Worm (Caenorhabditis elegans) whole organism, L4 larva: ENCODE data around the gene srh-255.

ENCODE experiments used
- F10B5.3 ChIP-seq: sonication (generic microtip); optimal IDR thresholded peaks from 2 replicates; lab custom pipeline; 2016; ENCODE audit warnings: mild to moderate bottlenecking, missing genetic modification characterization, missing compliant biosample characterization
- F37D6.2 ChIP-seq: sonication (generic microtip); optimal IDR thresholded peaks from 2 replicates; lab custom pipeline; 2016; ENCODE audit warnings: mild to moderate bottlenecking, missing genetic modification characterization, missing compliant biosample characterization
- T20F7.1 ChIP-seq: fragments of 200-800 bp; sonication (Bioruptor generic); optimal IDR thresholded peaks from 2 replicates; lab custom pipeline; 2018; ENCODE audit warnings: mild to moderate bottlenecking, missing genetic modification characterization, missing compliant biosample characterization
- T26A8.4 ChIP-seq: fragments of 200-800 bp; sonication (Bioruptor generic); IDR thresholded peaks from 2 replicates; pipeline ENCODE4 v1.3.6; 2022; ENCODE audit warnings: missing genetic modification characterization, missing compliant biosample characterization
- Y105C5A.15 ChIP-seq: fragments of 200-800 bp; sonication (Bioruptor generic); IDR thresholded peaks from 2 replicates; pipeline ENCODE4 v1.3.6; 2022; ENCODE audit warnings: missing genetic modification characterization, missing compliant biosample characterization
- ZK546.5 ChIP-seq, 2 experiments: sonication (generic microtip); optimal IDR thresholded peaks; 2 replicates each; lab custom pipeline; 2017; ENCODE audit warnings: missing biosample characterization in 2 of 2, missing genetic modification characterization in 2 of 2
- ceh-20 ChIP-seq: fragments of 200-800 bp; sonication (Bioruptor generic); IDR thresholded peaks from 2 replicates; pipeline ENCODE4 v1.3.6; 2022; ENCODE audit warnings: missing genetic modification reagents, missing genetic modification characterization, missing compliant biosample characterization
- ceh-28 ChIP-seq: fragments of 150-350 bp; optimal IDR thresholded peaks from 2 replicates; lab custom pipeline; 2014; ENCODE audit warnings: missing biosample characterization, missing genetic modification reagents, missing genetic modification characterization
- ceh-32 ChIP-seq: sonication (generic microtip); optimal IDR thresholded peaks from 2 replicates; lab custom pipeline; 2016; ENCODE audit warnings: mild to moderate bottlenecking, missing genetic modification characterization, missing compliant biosample characterization; ENCODE audit not compliant: poor library complexity
- ceh-82 ChIP-seq: sonication (generic microtip); optimal IDR thresholded peaks from 2 replicates; lab custom pipeline; 2017; ENCODE audit warnings: missing biosample characterization, missing genetic modification characterization
- ces-1 ChIP-seq: fragments of 150-350 bp; sonication (generic microtip); optimal IDR thresholded peaks from 4 replicates; lab custom pipeline; 2014; ENCODE audit warnings: missing biosample characterization, missing genetic modification reagents, missing genetic modification characterization
- ctbp-1 ChIP-seq: fragments of 200-800 bp; sonication (Bioruptor generic); IDR thresholded peaks from 2 replicates; pipeline ENCODE4 v1.3.6; 2022; ENCODE audit warnings: missing genetic modification reagents, missing genetic modification characterization, missing compliant biosample characterization
- daf-12 ChIP-seq: fragments of 150-350 bp; optimal IDR thresholded peaks from 2 replicates; lab custom pipeline; 2014; ENCODE audit warnings: missing biosample characterization, missing genetic modification reagents, missing genetic modification characterization
- dmd-9 ChIP-seq: fragments of 200-800 bp; sonication (Bioruptor generic); IDR thresholded peaks from 2 replicates; pipeline ENCODE4 v1.3.6; 2022; ENCODE audit warnings: missing genetic modification reagents, missing genetic modification characterization, missing compliant biosample characterization
- dve-1 ChIP-seq: sonication (generic microtip); optimal IDR thresholded peaks from 2 replicates; lab custom pipeline; 2017; ENCODE audit warnings: antibody characterized with exemption, mild to moderate bottlenecking, missing genetic modification characterization, missing compliant biosample characterization; ENCODE audit not compliant: insufficient read depth
- egl-43 ChIP-seq: fragments of 200-800 bp; sonication (Bioruptor generic); IDR thresholded peaks from 2 replicates; pipeline ENCODE4 v1.3.6; 2022; ENCODE audit warnings: missing genetic modification reagents, missing genetic modification characterization, missing compliant biosample characterization
- fkh-10 ChIP-seq: fragments of 150-350 bp; optimal IDR thresholded peaks from 2 replicates; lab custom pipeline; 2014; ENCODE audit warnings: missing biosample characterization, missing genetic modification reagents, missing genetic modification characterization
- hif-1 ChIP-seq, 2 experiments: sonication (generic microtip); optimal IDR thresholded peaks; 2 replicates each; lab custom pipeline; 2016 to 2017; ENCODE audit warnings: missing compliant biosample characterization in 2 of 2, missing genetic modification characterization in 2 of 2, missing genetic modification reagents in 2 of 2, missing genotype in 2 of 2, mild to moderate bottlenecking in 1 of 2
- lim-7 ChIP-seq: fragments of 200-800 bp; sonication (Bioruptor generic); IDR thresholded peaks from 2 replicates; pipeline ENCODE4 v1.3.6; 2022; ENCODE audit warnings: missing genetic modification characterization, missing compliant biosample characterization
- lin-1 ChIP-seq: fragments of 200-800 bp; sonication (Bioruptor generic); IDR thresholded peaks from 2 replicates; pipeline ENCODE4 v1.3.6; 2022; ENCODE audit warnings: missing genetic modification reagents, missing genetic modification characterization, missing compliant biosample characterization
- lin-13 ChIP-seq: fragments of 150-350 bp; optimal IDR thresholded peaks from 2 replicates; lab custom pipeline; 2014; ENCODE audit warnings: missing biosample characterization, missing genetic modification reagents, missing genetic modification characterization
- lin-29 ChIP-seq: fragments of 200-800 bp; sonication (Bioruptor generic); IDR thresholded peaks from 2 replicates; pipeline ENCODE4 v1.3.6; 2022; ENCODE audit warnings: missing genetic modification reagents, missing genetic modification characterization, missing compliant biosample characterization
- madf-5 ChIP-seq, 2 experiments: fragments of 200-800 bp; sonication (Bioruptor generic); IDR thresholded peaks; 2 replicates each; pipeline ENCODE4 v1.3.6; 2022; ENCODE audit warnings: missing compliant biosample characterization in 2 of 2, missing genetic modification characterization in 2 of 2
- madf-9 ChIP-seq: fragments of 200-800 bp; sonication (Bioruptor generic); conservative IDR thresholded peaks from 2 replicates; pipeline ENCODE4 v1.3.6; 2022; ENCODE audit warnings: missing genetic modification reagents, missing genetic modification characterization, missing compliant biosample characterization
- mdt-29 ChIP-seq: fragments of 200-800 bp; sonication (Bioruptor generic); IDR thresholded peaks from 2 replicates; pipeline ENCODE4 v1.3.6; 2022; ENCODE audit warnings: missing genetic modification reagents, missing genetic modification characterization, missing compliant biosample characterization
- mep-1 ChIP-seq: fragments of 150-350 bp; sonication (generic microtip); optimal IDR thresholded peaks from 3 replicates; lab custom pipeline; 2014; ENCODE audit warnings: missing biosample characterization, missing genetic modification characterization
- mes-2 ChIP-seq: sonication (generic microtip); optimal IDR thresholded peaks from 2 replicates; lab custom pipeline; 2016; ENCODE audit warnings: missing genotype, mild to moderate bottlenecking, missing genetic modification characterization, missing compliant biosample characterization; ENCODE audit not compliant: poor library complexity, severe bottlenecking
- nhr-25 ChIP-seq: sonication (generic microtip); optimal IDR thresholded peaks from 2 replicates; lab custom pipeline; 2017; ENCODE audit warnings: missing genetic modification characterization, mild to moderate bottlenecking, missing compliant biosample characterization, antibody characterized with exemption, moderate library complexity, borderline replicate concordance; ENCODE audit not compliant: insufficient read depth
- nhr-77 ChIP-seq: fragments of 150-350 bp; optimal IDR thresholded peaks from 2 replicates; lab custom pipeline; 2014; ENCODE audit warnings: missing biosample characterization, missing genetic modification characterization
- pqm-1 ChIP-seq: sonication (generic microtip); optimal IDR thresholded peaks from 2 replicates; lab custom pipeline; 2017; ENCODE audit warnings: missing biosample characterization, missing genetic modification characterization
- saeg-2 ChIP-seq: fragments of 200-800 bp; sonication (Bioruptor generic); IDR thresholded peaks from 2 replicates; pipeline ENCODE4 v1.3.6; 2022; ENCODE audit warnings: missing genetic modification reagents, missing genetic modification characterization, missing compliant biosample characterization
- snpc-1.2 ChIP-seq: fragments of 200-800 bp; sonication (Bioruptor generic); IDR thresholded peaks from 2 replicates; pipeline ENCODE4 v1.3.6; 2022; ENCODE audit warnings: missing genetic modification reagents, missing genetic modification characterization, missing compliant biosample characterization
- spr-3 ChIP-seq: fragments of 200-800 bp; sonication (Bioruptor generic); optimal IDR thresholded peaks from 2 replicates; lab custom pipeline; 2018; ENCODE audit warnings: mild to moderate bottlenecking, missing genetic modification characterization, missing compliant biosample characterization
- tra-1 ChIP-seq: fragments of 200-800 bp; sonication (Bioruptor generic); IDR thresholded peaks from 2 replicates; pipeline ENCODE4 v1.3.6; 2022; ENCODE audit warnings: missing genetic modification reagents, missing genetic modification characterization, missing compliant biosample characterization
- unc-130 ChIP-seq: sonication (generic microtip); optimal IDR thresholded peaks from 2 replicates; lab custom pipeline; 2016; ENCODE audit warnings: missing genetic modification reagents, missing genetic modification characterization, missing compliant biosample characterization
- unc-39 ChIP-seq: sonication (generic microtip); optimal IDR thresholded peaks from 2 replicates; lab custom pipeline; 2017; ENCODE audit warnings: missing biosample characterization, missing genetic modification characterization
- vab-7 ChIP-seq: fragments of 200-800 bp; sonication (Bioruptor generic); IDR thresholded peaks from 2 replicates; pipeline ENCODE4 v1.3.6; 2022; ENCODE audit warnings: missing genetic modification reagents, missing genetic modification characterization, missing compliant biosample characterization
- zag-1 ChIP-seq: fragments of 150-350 bp; optimal IDR thresholded peaks from 2 replicates; lab custom pipeline; 2014; ENCODE audit warnings: missing biosample characterization, missing genetic modification characterization
- zfp-2 ChIP-seq: sonication (generic microtip); optimal IDR thresholded peaks from 2 replicates; lab custom pipeline; 2016; ENCODE audit warnings: mild to moderate bottlenecking, missing genetic modification characterization, missing compliant biosample characterization
- zip-11 ChIP-seq: fragments of 200-800 bp; sonication (Bioruptor generic); IDR thresholded peaks from 2 replicates; pipeline ENCODE4 v1.3.6; 2022; ENCODE audit warnings: missing genetic modification characterization, missing compliant biosample characterization
- zip-2 ChIP-seq: fragments of 150-350 bp; optimal IDR thresholded peaks from 2 replicates; lab custom pipeline; 2014; ENCODE audit warnings: missing biosample characterization, missing genetic modification characterization
- ztf-11 ChIP-seq: fragments of 150-350 bp; optimal IDR thresholded peaks from 2 replicates; lab custom pipeline; 2014; ENCODE audit warnings: missing biosample characterization, missing genetic modification characterization
- ztf-7 ChIP-seq: fragments of 150-350 bp; optimal IDR thresholded peaks from 2 replicates; lab custom pipeline; 2014; ENCODE audit warnings: missing biosample characterization, missing genetic modification characterization

Gene srh-255

ce11 chrV:17094568-17094967, 29.8 kb downstream of the srh-255 start:
- no peak for TF ChIP-seq lin-13 (GFP tag; lab: Kevin White, UChicago)
- TF ChIP-seq snpc-1.2 (GFP tag; lab: Robert Waterston, UW), result no peak
- TF ChIP-seq Y105C5A.15 (GFP tag; lab: Robert Waterston, UW), result no peak
- no peak for TF ChIP-seq zip-2 (tag; lab: Kevin White, UChicago)
- TF ChIP-seq nhr-77, result no peak
- no peak for TF ChIP-seq pqm-1 (tag; lab: Kevin White, UChicago)
- TF ChIP-seq spr-3, result no peak
- TF ChIP-seq saeg-2 (GFP tag; lab: Robert Waterston, UW), result no peak
- TF ChIP-seq mdt-29 (GFP tag; lab: Robert Waterston, UW), result no peak
- no peak for TF ChIP-seq daf-12 (tag; lab: Kevin White, UChicago)
- no peak for TF ChIP-seq unc-39 (tag; lab: Kevin White, UChicago)
- TF ChIP-seq dmd-9 (GFP tag; lab: Robert Waterston, UW), result no peak

- no peak for TF ChIP-seq mep-1 (tag; lab: Kevin White, UChicago)
- no peak for TF ChIP-seq hif-1 (tag; optimal IDR thresholded peaks at IDR 0.05; lab: Kevin White, UChicago)
- no peak for TF ChIP-seq fkh-10 (GFP tag; lab: Kevin White, UChicago)
- TF ChIP-seq lim-7 (GFP tag; lab: Robert Waterston, UW), result no peak
- no peak for TF ChIP-seq ceh-82 (tag; lab: Kevin White, UChicago)
- no peak for TF ChIP-seq F10B5.3 (tag; lab: Kevin White, UChicago)
- TF ChIP-seq ztf-7 (tag; lab: Kevin White, UChicago), result no peak
- no peak for TF ChIP-seq mes-2 (tag; lab: Kevin White, UChicago)
- TF ChIP-seq madf-5 (GFP tag; IDR thresholded peaks at IDR 0.05; lab: Robert Waterston, UW), result no peak
- TF ChIP-seq dve-1 (tag; lab: Kevin White, UChicago), result no peak
- no peak for TF ChIP-seq ztf-11 (tag; lab: Kevin White, UChicago)
- no peak for TF ChIP-seq ctbp-1 (GFP tag; lab: Robert Waterston, UW)
These were observed 33.9 kb downstream of the srh-255 start, which contains the start of the genes ZK218.3 and ZK218.4 for ce11 chrV:17098669-17099068. Gene ZK218.3, minus strand, starts transcription at chrV:17098769. Gene ZK218.4, plus strand, starts transcription at chrV:17098854.

- TF ChIP-seq zfp-2 (tag; lab: Kevin White, UChicago), result no peak
- TF ChIP-seq ces-1 (GFP tag; lab: Kevin White, UChicago), result no peak
- no peak for TF ChIP-seq F10B5.3 (tag; lab: Kevin White, UChicago)
- no peak for TF ChIP-seq zip-11 (GFP tag; lab: Robert Waterston, UW)
- TF ChIP-seq unc-39 (tag; lab: Kevin White, UChicago), result no peak
- TF ChIP-seq nhr-25, result no peak
- no peak for TF ChIP-seq T26A8.4 (GFP tag; lab: Robert Waterston, UW)
These were observed 36.1 kb downstream of the srh-255 start, which contains the start of gene ZK218.5 for ce11 chrV:17100829-17101228. Gene ZK218.5, plus strand, starts transcription at chrV:17101129.

- no peak for TF ChIP-seq zfp-2 (tag; lab: Kevin White, UChicago)
- no peak for TF ChIP-seq lin-1 (GFP tag; lab: Robert Waterston, UW)
- TF ChIP-seq ceh-32 (tag; lab: Kevin White, UChicago), result no peak
- TF ChIP-seq ZK546.5 (tag; optimal IDR thresholded peaks at IDR 0.05; lab: Kevin White, UChicago), result no peak
- TF ChIP-seq lin-29 (GFP tag; lab: Robert Waterston, UW), result no peak
- no peak for TF ChIP-seq ceh-82 (tag; lab: Kevin White, UChicago)
- TF ChIP-seq tra-1, result no peak
- no peak for TF ChIP-seq ceh-20 (GFP tag; lab: Robert Waterston, UW)
- TF ChIP-seq F37D6.2 (tag; lab: Kevin White, UChicago), result no peak
- TF ChIP-seq unc-130 (GFP tag; lab: Kevin White, UChicago), result no peak
- no peak for TF ChIP-seq mes-2 (tag; lab: Kevin White, UChicago)
- TF ChIP-seq zag-1, result no peak
- TF ChIP-seq ceh-28 (tag; lab: Kevin White, UChicago), result no peak
- TF ChIP-seq vab-7 (GFP tag; lab: Robert Waterston, UW), result no peak
- no peak for TF ChIP-seq T20F7.1 (GFP tag; lab: Kevin White, UChicago)
- no peak for TF ChIP-seq madf-9 (GFP tag; lab: Robert Waterston, UW)
- TF ChIP-seq egl-43 (GFP tag; lab: Robert Waterston, UW), result no peak
- TF ChIP-seq, all 104 proteins: peak for 0
These were observed 39.8 kb downstream of the srh-255 start, which contains the start of gene nhr-248 for ce11 chrV:17104527-17104926. Gene nhr-248, minus strand, starts transcription at chrV:17104627.
